Worm (Caenorhabditis elegans) whole organism, young adult: Measurements from ENCODE around the gene nuo-5.

ENCODE experiments used
- B0336.3 ChIP-seq: fragments of 200-800 bp; sonication (Bioruptor generic); IDR thresholded peaks from 2 replicates; pipeline ENCODE4 v1.3.6; 2022; ENCODE audit warnings: missing genetic modification characterization, missing compliant biosample characterization
- C17E4.6 ChIP-seq: fragments of 200-800 bp; sonication (Bioruptor generic); IDR thresholded peaks from 2 replicates; pipeline ENCODE4 v1.3.6; 2022; ENCODE audit warnings: missing genetic modification reagents, missing genetic modification characterization, missing compliant biosample characterization
- D2030.7 ChIP-seq: fragments of 200-800 bp; sonication (Bioruptor generic); IDR thresholded peaks from 2 replicates; pipeline ENCODE4 v1.3.6; 2022; ENCODE audit warnings: missing genetic modification reagents, missing genetic modification characterization, missing compliant biosample characterization
- F10E7.11 ChIP-seq: sonication (generic microtip); optimal IDR thresholded peaks from 2 replicates; lab custom pipeline; 2017; ENCODE audit warnings: mild to moderate bottlenecking, missing genetic modification characterization, moderate library complexity, missing compliant biosample characterization
- F23B12.7 ChIP-seq: sonication (generic microtip); optimal IDR thresholded peaks from 2 replicates; lab custom pipeline; 2017; ENCODE audit warnings: missing genetic modification characterization, mild to moderate bottlenecking, missing compliant biosample characterization, antibody characterized with exemption, moderate library complexity; ENCODE audit not compliant: insufficient read depth
- F33H1.4 ChIP-seq: fragments of 200-800 bp; sonication (Bioruptor generic); IDR thresholded peaks from 2 replicates; pipeline ENCODE4 v1.3.6; 2022; ENCODE audit warnings: missing genetic modification reagents, missing genetic modification characterization, missing compliant biosample characterization
- F55B11.4 ChIP-seq: sonication (generic microtip); optimal IDR thresholded peaks from 2 replicates; lab custom pipeline; 2016; ENCODE audit warnings: missing compliant biosample characterization, missing genetic modification characterization, borderline replicate concordance; ENCODE audit not compliant: insufficient read depth
- Y53G8AR.9 ChIP-seq: fragments of 200-800 bp; sonication (Bioruptor generic); conservative IDR thresholded peaks from 2 replicates; pipeline ENCODE4 v1.3.6; 2022; ENCODE audit warnings: missing genetic modification reagents, missing genetic modification characterization, missing compliant biosample characterization
- Y95B8A.8 ChIP-seq: fragments of 200-800 bp; sonication (Bioruptor generic); IDR thresholded peaks from 2 replicates; pipeline ENCODE4 v1.3.6; 2022; ENCODE audit warnings: missing genetic modification reagents, missing genetic modification characterization, missing compliant biosample characterization
- athp-1 ChIP-seq: sonication (generic microtip); optimal IDR thresholded peaks from 2 replicates; lab custom pipeline; 2017; ENCODE audit warnings: mild to moderate bottlenecking, missing genetic modification characterization, missing compliant biosample characterization
- attf-3 ChIP-seq: fragments of 200-800 bp; sonication (Bioruptor generic); conservative IDR thresholded peaks from 2 replicates; pipeline ENCODE4 v1.3.6; 2022; ENCODE audit warnings: missing genetic modification reagents, missing genetic modification characterization, missing compliant biosample characterization
- attf-5 ChIP-seq: fragments of 200-800 bp; sonication (Bioruptor generic); optimal IDR thresholded peaks from 2 replicates; lab custom pipeline; 2018; ENCODE audit warnings: mild to moderate bottlenecking, missing genetic modification characterization, missing compliant biosample characterization
- bed-1 ChIP-seq: fragments of 200-800 bp; sonication (Bioruptor generic); IDR thresholded peaks from 2 replicates; pipeline ENCODE4 v1.3.6; 2022; ENCODE audit warnings: missing genetic modification reagents, missing genetic modification characterization, missing compliant biosample characterization
- cebp-1 ChIP-seq, 2 experiments: fragments of 200-800 bp in 1 of 2; sonication (Bioruptor generic) in 1 of 2; sonication (generic microtip) in 1 of 2; IDR thresholded peaks in 1 of 2; optimal IDR thresholded peaks in 1 of 2; 2 replicates each; pipeline versions ENCODE4 v1.3.6 to Lab custom; 2017 to 2022; ENCODE audit warnings: missing compliant biosample characterization in 2 of 2, missing genetic modification characterization in 2 of 2, mild to moderate bottlenecking in 1 of 2, missing genetic modification reagents in 1 of 2, moderate library complexity in 1 of 2
- cebp-2 ChIP-seq: fragments of 200-800 bp; sonication (Bioruptor generic); IDR thresholded peaks from 2 replicates; pipeline ENCODE4 v1.3.6; 2022; ENCODE audit warnings: missing genetic modification characterization, missing compliant biosample characterization
- ceh-27 ChIP-seq: fragments of 200-800 bp; sonication (Bioruptor generic); optimal IDR thresholded peaks from 2 replicates; lab custom pipeline; 2018; ENCODE audit warnings: mild to moderate bottlenecking, missing genetic modification characterization, moderate library complexity, missing compliant biosample characterization
- ceh-91 ChIP-seq: fragments of 200-800 bp; sonication (Bioruptor generic); IDR thresholded peaks from 2 replicates; pipeline ENCODE4 v1.3.6; 2022; ENCODE audit warnings: missing genetic modification reagents, missing genetic modification characterization, missing compliant biosample characterization
- dox-1 ChIP-seq: fragments of 200-800 bp; sonication (Bioruptor generic); IDR thresholded peaks from 2 replicates; pipeline ENCODE4 v1.3.6; 2022; ENCODE audit warnings: missing genetic modification reagents, missing genetic modification characterization, missing compliant biosample characterization
- dpl-1 ChIP-seq: fragments of 150-350 bp; optimal IDR thresholded peaks from 2 replicates; lab custom pipeline; 2014; ENCODE audit warnings: missing biosample characterization, missing genetic modification reagents, missing genetic modification characterization
- efl-1 ChIP-seq: fragments of 150-350 bp; optimal IDR thresholded peaks from 2 replicates; lab custom pipeline; 2014; ENCODE audit warnings: missing biosample characterization, missing genetic modification reagents, missing genetic modification characterization
- egl-18 ChIP-seq: fragments of 200-800 bp; sonication (Bioruptor generic); IDR thresholded peaks from 2 replicates; pipeline ENCODE4 v1.3.6; 2022; ENCODE audit warnings: missing genetic modification reagents, missing genetic modification characterization, missing compliant biosample characterization
- egrh-3 ChIP-seq: fragments of 200-800 bp; sonication (Bioruptor generic); IDR thresholded peaks from 2 replicates; pipeline ENCODE4 v1.3.6; 2022; ENCODE audit warnings: missing genetic modification reagents, missing genetic modification characterization, missing compliant biosample characterization
- hmg-1.2 ChIP-seq: fragments of 200-800 bp; sonication (Bioruptor generic); IDR thresholded peaks from 2 replicates; pipeline ENCODE4 v1.3.6; 2022; ENCODE audit warnings: missing genetic modification reagents, missing genetic modification characterization, missing compliant biosample characterization
- hmg-20 ChIP-seq: fragments of 200-800 bp; sonication (Bioruptor generic); IDR thresholded peaks from 2 replicates; pipeline ENCODE4 v1.3.6; 2022; ENCODE audit warnings: missing genetic modification reagents, missing genetic modification characterization, missing compliant biosample characterization
- lin-35 ChIP-seq, 3 experiments: fragments of 150-350 bp in 2 of 3; sonication (generic microtip) in 1 of 3; optimal IDR thresholded peaks; 2 replicates each; lab custom pipeline; 2014 to 2018; ENCODE audit warnings: missing biosample characterization in 3 of 3, missing genetic modification characterization in 3 of 3, missing genetic modification reagents in 3 of 3
- lin-40 ChIP-seq: sonication (generic microtip); optimal IDR thresholded peaks from 2 replicates; lab custom pipeline; 2016; ENCODE audit warnings: missing genetic modification characterization, mild to moderate bottlenecking, missing compliant biosample characterization, missing genotype, missing genetic modification reagents
- lin-54 ChIP-seq: fragments of 200-800 bp; sonication (Bioruptor generic); optimal IDR thresholded peaks from 2 replicates; lab custom pipeline; 2018; ENCODE audit warnings: mild to moderate bottlenecking, missing genetic modification characterization, missing compliant biosample characterization
- lsl-1 ChIP-seq: fragments of 200-800 bp; sonication (Bioruptor generic); optimal IDR thresholded peaks from 2 replicates; lab custom pipeline; 2018; ENCODE audit warnings: mild to moderate bottlenecking, missing genetic modification characterization, moderate library complexity, missing compliant biosample characterization
- madf-6 ChIP-seq: fragments of 200-800 bp; sonication (Bioruptor generic); IDR thresholded peaks from 2 replicates; pipeline ENCODE4 v1.3.6; 2022; ENCODE audit warnings: missing genetic modification reagents, missing genetic modification characterization, missing compliant biosample characterization
- mcd-1 ChIP-seq: fragments of 200-800 bp; sonication (Bioruptor generic); IDR thresholded peaks from 2 replicates; pipeline ENCODE4 v1.3.6; 2022; ENCODE audit warnings: missing genetic modification reagents, missing genetic modification characterization, missing compliant biosample characterization
- nfyb-1 ChIP-seq: fragments of 200-800 bp; sonication (Bioruptor generic); IDR thresholded peaks from 2 replicates; pipeline ENCODE4 v1.3.6; 2022; ENCODE audit warnings: missing genetic modification reagents, missing genetic modification characterization, missing compliant biosample characterization
- nhr-80 ChIP-seq: sonication (generic microtip); optimal IDR thresholded peaks from 2 replicates; lab custom pipeline; 2016; ENCODE audit warnings: missing genetic modification characterization, missing compliant biosample characterization
- pbrm-1 ChIP-seq: fragments of 200-800 bp; sonication (Bioruptor generic); IDR thresholded peaks from 2 replicates; pipeline ENCODE4 v1.3.6; 2022; ENCODE audit warnings: missing genetic modification reagents, missing genetic modification characterization, missing compliant biosample characterization
- snpc-4 ChIP-seq, 5 experiments: fragments of 150-350 bp in 1 of 5; sonication (generic microtip) in 4 of 5; optimal IDR thresholded peaks; 2 replicates each; lab custom pipeline; 2014 to 2018; ENCODE audit warnings: missing genetic modification characterization in 5 of 5, missing biosample characterization in 3 of 5, antibody characterized with exemption in 2 of 5, mild to moderate bottlenecking in 2 of 5, missing compliant biosample characterization in 2 of 5, missing genotype in 2 of 5, moderate library complexity in 2 of 5, missing genetic modification reagents in 1 of 5
- tbp1 ChIP-seq: fragments of 200-800 bp; sonication (Bioruptor generic); optimal IDR thresholded peaks from 2 replicates; lab custom pipeline; 2018; ENCODE audit warnings: mild to moderate bottlenecking, missing genetic modification characterization, missing compliant biosample characterization
- zfh-2 ChIP-seq: fragments of 200-800 bp; sonication (Bioruptor generic); conservative IDR thresholded peaks from 2 replicates; pipeline ENCODE4 v1.3.6; 2022; ENCODE audit warnings: missing genetic modification reagents, missing genetic modification characterization, missing compliant biosample characterization
- ztf-18 ChIP-seq: sonication (generic microtip); optimal IDR thresholded peaks from 2 replicates; lab custom pipeline; 2016; ENCODE audit warnings: missing genotype, mild to moderate bottlenecking, missing genetic modification characterization, missing compliant biosample characterization

The nuo-5 gene

DNA sequence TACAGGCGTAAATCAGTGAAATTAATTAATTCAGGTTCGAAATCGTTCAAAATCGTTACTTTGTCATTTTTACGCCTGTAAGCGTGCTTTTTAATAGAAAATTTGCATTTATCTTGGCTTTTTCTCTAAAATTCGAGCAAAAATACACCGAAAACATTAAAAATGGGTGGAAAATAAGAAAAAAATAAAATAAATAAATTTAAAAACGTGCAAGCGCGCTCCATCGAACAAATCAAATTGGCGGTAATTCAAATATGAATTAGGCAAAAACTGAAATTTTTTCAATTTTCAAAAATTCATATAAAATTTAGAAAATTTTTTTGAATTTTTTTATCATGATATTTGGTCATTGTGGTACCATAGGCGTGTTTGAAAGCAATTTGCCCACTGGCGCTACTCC lies 7.1 kb upstream of the nuo-5 start:
- peak; percentile 55; the same call in 1 of the 2 replicates for TF ChIP-seq mcd-1

DNA sequence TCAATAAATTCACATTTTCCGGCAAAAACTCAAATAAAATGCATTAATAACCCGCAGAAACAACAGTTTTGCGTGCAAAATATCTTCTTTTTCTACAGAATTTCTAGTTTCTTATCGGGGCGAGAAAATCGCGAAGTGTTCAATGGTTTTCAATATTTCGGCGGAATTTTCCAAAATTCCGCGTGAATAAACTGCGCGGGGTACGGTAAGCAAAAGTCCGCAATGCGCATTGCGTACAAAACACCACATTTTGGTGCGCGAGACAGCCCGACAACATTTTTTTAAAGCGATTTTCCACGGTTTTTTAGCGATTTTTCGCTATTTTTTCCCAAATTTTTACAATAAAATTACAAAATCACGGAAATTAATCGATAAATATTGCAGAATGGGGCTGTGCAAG lies 4.4 kb upstream of the nuo-5 start, which contains the start of gene Y45G12B.2:
Gene Y45G12B.2 (plus strand): TSS at position 383 of the 400 bp plus-strand sequence.
- TF ChIP-seq snpc-4 (GFP tag; optimal IDR thresholded peaks at IDR 0.05; lab: Kevin White, UChicago) (no peak), snpc-4 (tag; optimal IDR thresholded peaks at IDR 0.05; lab: Kevin White, UChicago) (peak in 2 of 4 experiments; percentile 58 to 69), lin-35 (GFP tag; optimal IDR thresholded peaks at IDR 0.05; lab: Kevin White, UChicago) (peak in 1 of 3 experiments; percentile 57), Y95B8A.8 (GFP tag; lab: Robert Waterston, UW) (peak; percentile 41; the same call in 1 of the 2 replicates), ceh-91 (no peak), ztf-18 (tag; lab: Kevin White, UChicago) (peak; percentile 5), nhr-80 (peak; percentile 36), ceh-27 (GFP tag; lab: Kevin White, UChicago) (peak; percentile 3), D2030.7 (peak; percentile 56; the same call in 1 of the 2 replicates), cebp-2 (no peak), madf-6 (GFP tag; lab: Robert Waterston, UW) (peak; percentile 63; the same call in 1 of the 2 replicates), mcd-1 (peak; percentile 75), athp-1 (tag; lab: Kevin White, UChicago) (peak; percentile 6), cebp-1 (GFP tag; IDR thresholded peaks at IDR 0.05; lab: Robert Waterston, UW) (no peak), cebp-1 (tag; optimal IDR thresholded peaks at IDR 0.05; lab: Kevin White, UChicago) (peak; percentile 56), lin-40 (tag; lab: Kevin White, UChicago) (peak; percentile 37), F55B11.4 (tag; lab: Kevin White, UChicago) (no peak), dox-1 (peak; percentile 81), Y53G8AR.9 (GFP tag; lab: Robert Waterston, UW) (0 out of 2 replicates have a peak, but pooled peaks have one; percentile 32), efl-1 (GFP tag; lab: Kevin White, UChicago) (peak; percentile 53), nfyb-1 (GFP tag; lab: Robert Waterston, UW) (no peak), lin-54 (peak; percentile 73), tbp1 (GFP tag; lab: Kevin White, UChicago) (peak; percentile 41), pbrm-1 (GFP tag; lab: Robert Waterston, UW) (peak; percentile 62; the same call in 1 of the 2 replicates), B0336.3 (GFP tag; lab: Robert Waterston, UW) (peak; percentile 53; the same call in 1 of the 2 replicates), bed-1 (no peak), dpl-1 (GFP tag; lab: Kevin White, UChicago) (peak; percentile 50), F33H1.4 (GFP tag; lab: Robert Waterston, UW) (peak; percentile 37), hmg-20 (GFP tag; lab: Robert Waterston, UW) (no peak), C17E4.6 (GFP tag; lab: Robert Waterston, UW) (peak; percentile 59; the same call in 1 of the 2 replicates), lsl-1 (GFP tag; lab: Kevin White, UChicago) (peak; percentile 93), hmg-1.2 (GFP tag; lab: Robert Waterston, UW) (peak; percentile 46; the same call in 1 of the 2 replicates), attf-5 (GFP tag; lab: Kevin White, UChicago) (peak; percentile 30), F23B12.7 (tag; lab: Kevin White, UChicago) (peak; percentile 88), attf-3 (GFP tag; lab: Robert Waterston, UW) (0 out of 2 replicates have a peak, but pooled peaks have one; percentile 27), egrh-3 (GFP tag; lab: Robert Waterston, UW) (no peak)

DNA sequence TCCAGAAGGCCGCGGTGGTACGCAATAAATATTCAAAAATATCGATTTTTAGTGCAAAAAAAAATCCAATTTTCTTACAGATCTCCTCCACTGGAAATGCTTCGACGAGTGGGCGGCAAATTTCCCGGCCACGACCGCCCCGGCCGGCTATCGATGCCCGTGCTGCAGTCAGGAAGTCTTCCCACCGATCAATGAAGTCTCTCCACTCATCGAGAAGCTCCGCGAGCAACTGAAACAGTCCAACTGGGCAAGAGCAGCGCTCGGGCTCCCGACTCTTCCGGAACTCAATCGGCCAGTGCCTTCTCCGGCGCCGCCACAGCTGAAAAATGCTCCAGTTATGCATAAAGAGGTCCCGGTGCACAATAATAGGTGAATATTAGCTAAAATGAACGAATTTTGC lies 2.8 kb upstream of the nuo-5 start, which contains the start of gene Y45G12B.3:
Gene Y45G12B.3 (minus strand): TSS at position 320 of the 400 bp plus-strand sequence.
- TF ChIP-seq ceh-27 (GFP tag; lab: Kevin White, UChicago), result no peak
- no peak for TF ChIP-seq egl-18 (GFP tag; lab: Robert Waterston, UW)
- no peak for TF ChIP-seq attf-5 (GFP tag; lab: Kevin White, UChicago)
- TF ChIP-seq F10E7.11, result no peak
- peak; percentile 41; the same call in 1 of the 2 replicates for TF ChIP-seq egrh-3 (GFP tag; lab: Robert Waterston, UW)
- TF ChIP-seq zfh-2 (GFP tag; lab: Robert Waterston, UW), result peak; percentile 79
